Fruit fly (Drosophila melanogaster): Measurements from ENCODE around the gene Ibf2.
A peak's percentile ranks its signal among the peaks of the same experiment; 100 is the strongest.

The Ibf2 gene

dm6 chr3R:9250868-9251267, 7.4 kb downstream of the Ibf2 start (continued):
- no peak for TF ChIP-seq CG11504 (tag; optimal IDR thresholded peaks at IDR 0.05)
- TF ChIP-seq bsh (GFP tag; optimal IDR thresholded peaks at IDR 0.05) = peak; percentile 53 to 56
- no peak for TF ChIP-seq mirr (GFP tag; optimal IDR thresholded peaks at IDR 0.05)
- TF ChIP-seq Rfx (GFP tag; IDR thresholded peaks at IDR 0.05) = 0 out of 2 replicates have a peak, but pooled peaks have one; percentile 22
- TF ChIP-seq psq (GFP tag; optimal IDR thresholded peaks at IDR 0.05) = no peak
- no peak for TF ChIP-seq CG14014 (GFP tag; IDR thresholded peaks at IDR 0.05)
- peak; percentile 27; the same call in 1 of the 2 replicates for TF ChIP-seq slbo (GFP tag; IDR thresholded peaks at IDR 0.05)
- TF ChIP-seq Sox102F (GFP tag; optimal IDR thresholded peaks at IDR 0.05) = peak; percentile 51
- TF ChIP-seq fd96Cb (tag; optimal IDR thresholded peaks at IDR 0.05) = peak; percentile 40
- no peak for TF ChIP-seq z (GFP tag; IDR thresholded peaks at IDR 0.05)
- TF ChIP-seq tin (GFP tag; optimal IDR thresholded peaks at IDR 0.05) = peak; percentile 39
- TF ChIP-seq sqz (GFP tag; optimal IDR thresholded peaks at IDR 0.05) = no peak
- TF ChIP-seq wor (GFP tag; IDR thresholded peaks at IDR 0.05) = no peak
- no peak for TF ChIP-seq ssp (GFP tag; IDR thresholded peaks at IDR 0.05)
- peak; percentile 11 for TF ChIP-seq chn (GFP tag; optimal IDR thresholded peaks at IDR 0.05)
- TF ChIP-seq CG12744 (GFP tag; optimal IDR thresholded peaks at IDR 0.05) = no peak
- TF ChIP-seq CG17912 (GFP tag; optimal IDR thresholded peaks at IDR 0.05) = no peak
- TF ChIP-seq Jarid2 (GFP tag; optimal IDR thresholded peaks at IDR 0.05) = no peak
- TF ChIP-seq Dip2 (GFP tag; IDR thresholded peaks at IDR 0.05) = no peak
- TF ChIP-seq gfzf (GFP tag; optimal IDR thresholded peaks at IDR 0.05) = no peak
- no peak for TF ChIP-seq her (GFP tag; optimal IDR thresholded peaks at IDR 0.05)
- no peak for TF ChIP-seq CG18764 (GFP tag; optimal IDR thresholded peaks at IDR 0.05)
- TF ChIP-seq CG32532 (GFP tag; IDR thresholded peaks at IDR 0.05) = 0 out of 2 replicates have a peak, but pooled peaks have one; percentile 20
- no peak for TF ChIP-seq CG1024 (GFP tag; IDR thresholded peaks at IDR 0.05)
- no peak for TF ChIP-seq CG3726 (GFP tag; IDR thresholded peaks at IDR 0.05)
- TF ChIP-seq CG6854 (GFP tag; optimal IDR thresholded peaks at IDR 0.05) = no peak
- TF ChIP-seq trem (tag; optimal IDR thresholded peaks at IDR 0.05) = peak; percentile 6
- TF ChIP-seq Kr (GFP tag; optimal IDR thresholded peaks at IDR 0.05) = no peak
- TF ChIP-seq pzg (GFP tag; optimal IDR thresholded peaks at IDR 0.05) = no peak
- TF ChIP-seq slou (GFP tag; optimal IDR thresholded peaks at IDR 0.05) = no peak
- TF ChIP-seq zfh2 (GFP tag; optimal IDR thresholded peaks at IDR 0.05) = no peak
- no peak for TF ChIP-seq Lpt (GFP tag; optimal IDR thresholded peaks at IDR 0.05)
- no peak for TF ChIP-seq CG15011 (GFP tag; optimal IDR thresholded peaks at IDR 0.05)
- no peak for TF ChIP-seq CG2129 (GFP tag; IDR thresholded peaks at IDR 0.05; ENCODE audit: partially characterized antibody)
- TF ChIP-seq shn (GFP tag; optimal IDR thresholded peaks at IDR 0.05) = no peak
- TF ChIP-seq Hsf (GFP tag; optimal IDR thresholded peaks at IDR 0.05) = no peak
- no peak for TF ChIP-seq CG16779 (GFP tag; IDR thresholded peaks at IDR 0.05)
- no peak for TF ChIP-seq CG18011 (GFP tag; optimal IDR thresholded peaks at IDR 0.05)
- TF ChIP-seq CG6683 (GFP tag; optimal IDR thresholded peaks at IDR 0.05) = no peak
- no peak for TF ChIP-seq Opbp (GFP tag; IDR thresholded peaks at IDR 0.05; ENCODE audit: partially characterized antibody)
- no peak for TF ChIP-seq Stat92E (GFP tag; optimal IDR thresholded peaks at IDR 0.05)
- TF ChIP-seq pros (GFP tag; optimal IDR thresholded peaks at IDR 0.05) = no peak
- no peak for TF ChIP-seq NFAT (GFP tag; IDR thresholded peaks at IDR 0.05)
- peak; percentile 6 for TF ChIP-seq CG10267 (tag; optimal IDR thresholded peaks at IDR 0.05)
- no peak for TF ChIP-seq CTCF (GFP tag; optimal IDR thresholded peaks at IDR 0.05)
- TF ChIP-seq sr (GFP tag; IDR thresholded peaks at IDR 0.05) = no peak
- no peak for TF ChIP-seq amos (GFP tag; IDR thresholded peaks at IDR 0.05; ENCODE audit: partially characterized antibody)
- TF ChIP-seq Nf-YB (GFP tag; optimal IDR thresholded peaks at IDR 0.05) = no peak
- TF ChIP-seq Atf-2 (GFP tag; optimal IDR thresholded peaks at IDR 0.05) = no peak
- TF ChIP-seq gsb-n (tag; optimal IDR thresholded peaks at IDR 0.05) = no peak
- TF ChIP-seq ranshi (GFP tag; IDR thresholded peaks at IDR 0.05) = peak; percentile 42; the same call in 1 of the 2 replicates
- TF ChIP-seq Nf-YC (tag; optimal IDR thresholded peaks at IDR 0.05) = no peak

Measured in whole organism, embryonic.